Fruit fly (Drosophila melanogaster) whole organism, embryonic: ENCODE measurements around the gene feo.

Source experiments
- CG10366 ChIP-seq: fragments of 200-800 bp; sonication (Bioruptor generic); IDR thresholded peaks from 2 replicates; pipeline ENCODE4 v1.3.6; 2022; ENCODE audit warnings: missing biosample characterization, missing genetic modification characterization
- CG10543 ChIP-seq: fragments of 200-800 bp; sonication (Bioruptor generic); optimal IDR thresholded peaks from 3 replicates; lab custom pipeline; 2017; ENCODE audit warnings: missing biosample characterization, mild to moderate bottlenecking, missing genetic modification characterization, moderate library complexity
- CG14710 ChIP-seq: fragments of 200-800 bp; sonication (Bioruptor generic); optimal IDR thresholded peaks from 3 replicates; lab custom pipeline; 2019; ENCODE audit warnings: missing biosample characterization, mild to moderate bottlenecking, missing genetic modification characterization, moderate library complexity
- CG15514 ChIP-seq: fragments of 200-800 bp; sonication (Bioruptor generic); optimal IDR thresholded peaks from 3 replicates; lab custom pipeline; 2017; ENCODE audit warnings: missing biosample characterization, missing genetic modification characterization, mild to moderate bottlenecking, moderate library complexity, missing genetic modification reagents
- CG16779 ChIP-seq: fragments of 200-800 bp; sonication (Bioruptor generic); IDR thresholded peaks from 2 replicates; pipeline ENCODE4 v1.3.6; 2022; ENCODE audit warnings: missing biosample characterization, missing genetic modification characterization
- CG2120 ChIP-seq: fragments of 200-800 bp; sonication (Bioruptor generic); optimal IDR thresholded peaks from 3 replicates; lab custom pipeline; 2016; ENCODE audit warnings: missing biosample characterization, missing genetic modification characterization
- CG32772 ChIP-seq: fragments of 200-800 bp; sonication (Bioruptor generic); IDR thresholded peaks from 2 replicates; pipeline ENCODE4 v1.3.6; 2022; ENCODE audit warnings: missing biosample characterization, missing genetic modification characterization
- CG6254 ChIP-seq: fragments of 200-800 bp; sonication (Bioruptor generic); optimal IDR thresholded peaks from 3 replicates; lab custom pipeline; 2017; ENCODE audit warnings: mild to moderate bottlenecking, missing biosample characterization, missing genetic modification reagents, missing genetic modification characterization
- CG7928 ChIP-seq: fragments of 200-800 bp; sonication (Bioruptor generic); optimal IDR thresholded peaks from 2 replicates; lab custom pipeline; 2017; ENCODE audit warnings: missing biosample characterization, mild to moderate bottlenecking, missing genetic modification characterization
- CG8359 ChIP-seq: fragments of 200-800 bp; sonication (Bioruptor generic); optimal IDR thresholded peaks from 2 replicates; lab custom pipeline; 2017; ENCODE audit warnings: missing biosample characterization, mild to moderate bottlenecking, missing genetic modification characterization, borderline replicate concordance
- D ChIP-seq, 2 experiments: fragments of 200-800 bp in 1 of 2; fragments of >200 bp in 1 of 2; sonication (Bioruptor generic) in 1 of 2; optimal IDR thresholded peaks; 2 replicates in 1 of 2; 3 replicates in 1 of 2; lab custom pipeline; 2017; ENCODE audit warnings: mild to moderate bottlenecking in 1 of 2, missing biosample characterization in 1 of 2, missing genetic modification characterization in 1 of 2, missing genetic modification reagents in 1 of 2
- Deaf1 ChIP-seq: fragments of 200-800 bp; optimal IDR thresholded peaks from 3 replicates; lab custom pipeline; 2019; ENCODE audit warnings: missing biosample characterization, mild to moderate bottlenecking, missing genetic modification characterization, moderate library complexity
- Drgx ChIP-seq: fragments of 200-800 bp; sonication (Bioruptor generic); IDR thresholded peaks from 2 replicates; pipeline ENCODE4 v1.3.6; 2022; ENCODE audit warnings: missing biosample characterization, missing genetic modification characterization
- Hey ChIP-seq: fragments of 200-800 bp; sonication (Bioruptor generic); optimal IDR thresholded peaks from 3 replicates; lab custom pipeline; 2018; ENCODE audit warnings: missing biosample characterization, mild to moderate bottlenecking, missing genetic modification characterization
- MTF-1 ChIP-seq: fragments of 200-800 bp; sonication (Bioruptor generic); optimal IDR thresholded peaks from 2 replicates; lab custom pipeline; 2018; ENCODE audit warnings: missing biosample characterization, mild to moderate bottlenecking, missing genetic modification characterization, borderline replicate concordance
- Med ChIP-seq: fragments of 200-800 bp; sonication (Bioruptor generic); peaks from one replicate; lab custom pipeline; 2016; ENCODE audit warnings: missing biosample characterization, missing genetic modification characterization, mild to moderate bottlenecking, inconsistent platforms, moderate library complexity
- Meics ChIP-seq: fragments of 200-800 bp; sonication (Bioruptor generic); optimal IDR thresholded peaks from 2 replicates; lab custom pipeline; 2017; ENCODE audit warnings: missing biosample characterization, mild to moderate bottlenecking, missing genetic modification characterization
- Mes4 ChIP-seq: fragments of 200-800 bp; sonication (Bioruptor generic); optimal IDR thresholded peaks from 2 replicates; lab custom pipeline; 2016; ENCODE audit warnings: missing biosample characterization, missing genetic modification characterization
- NfI ChIP-seq: fragments of 200-800 bp; sonication (Bioruptor generic); optimal IDR thresholded peaks from 3 replicates; lab custom pipeline; 2018; ENCODE audit warnings: missing biosample characterization, mild to moderate bottlenecking, missing genetic modification characterization, moderate library complexity
- Opbp ChIP-seq: fragments of 200-800 bp; sonication (Bioruptor generic); IDR thresholded peaks from 3 replicates; pipeline ENCODE4 v1.3.6; 2022; ENCODE audit warnings: missing biosample characterization, missing genetic modification characterization; ENCODE audit not compliant: partially characterized antibody
- Rx ChIP-seq: fragments of 200-800 bp; sonication (Bioruptor generic); IDR thresholded peaks from 2 replicates; pipeline ENCODE4 v1.3.6; 2022; ENCODE audit warnings: missing biosample characterization, missing genetic modification characterization
- Sry-δ ChIP-seq: fragments of 200-800 bp; sonication (Bioruptor generic); optimal IDR thresholded peaks from 2 replicates; lab custom pipeline; 2016; ENCODE audit warnings: missing biosample characterization, missing genetic modification characterization
- Ssrp ChIP-seq: fragments of 200-800 bp; sonication (Bioruptor generic); optimal IDR thresholded peaks from 2 replicates; lab custom pipeline; 2018; ENCODE audit warnings: missing biosample characterization, mild to moderate bottlenecking, missing genetic modification characterization, moderate library complexity
- Taf1 ChIP-seq: fragments of 200-800 bp; sonication (Bioruptor generic); IDR thresholded peaks from 2 replicates; pipeline ENCODE4 v1.3.6; 2022; ENCODE audit warnings: missing biosample characterization, missing genetic modification characterization
- aop ChIP-seq: fragments of 200-800 bp; sonication (Bioruptor generic); IDR thresholded peaks from 2 replicates; pipeline ENCODE4 v1.3.6; 2022; ENCODE audit warnings: missing biosample characterization, missing genetic modification characterization
- cas ChIP-seq: fragments of 200-800 bp; sonication (Bioruptor generic); IDR thresholded peaks from 2 replicates; pipeline ENCODE4 v1.3.6; 2022; ENCODE audit warnings: missing biosample characterization, missing genetic modification characterization
- cwo ChIP-seq: fragments of 200-800 bp; sonication (Bioruptor generic); optimal IDR thresholded peaks from 3 replicates; lab custom pipeline; 2017; ENCODE audit warnings: missing biosample characterization, missing genetic modification characterization, mild to moderate bottlenecking, moderate library complexity, missing genetic modification reagents
- eve ChIP-seq, 2 experiments: fragments of >200 bp; optimal IDR thresholded peaks; 2 replicates each; lab custom pipeline; 2017; ENCODE audit warnings: missing biosample characterization in 2 of 2, missing genetic modification characterization in 2 of 2
- exex ChIP-seq: fragments of 200-800 bp; sonication (Bioruptor generic); optimal IDR thresholded peaks from 4 replicates; lab custom pipeline; 2018; ENCODE audit warnings: missing biosample characterization, mild to moderate bottlenecking, missing genetic modification characterization, moderate library complexity
- fd3F ChIP-seq: fragments of 200-800 bp; sonication (Bioruptor generic); optimal IDR thresholded peaks from 2 replicates; lab custom pipeline; 2018; ENCODE audit warnings: missing biosample characterization, mild to moderate bottlenecking, missing genetic modification characterization, moderate library complexity
- gce ChIP-seq: fragments of 200-800 bp; sonication (Bioruptor generic); IDR thresholded peaks from 3 replicates; pipeline ENCODE4 v1.3.6; 2022; ENCODE audit warnings: missing biosample characterization, missing genetic modification characterization
- gcm ChIP-seq: fragments of 200-800 bp; sonication (Bioruptor generic); optimal IDR thresholded peaks from 2 replicates; lab custom pipeline; 2019; ENCODE audit warnings: missing biosample characterization, mild to moderate bottlenecking, missing genetic modification characterization, moderate library complexity
- grn ChIP-seq: fragments of 200-800 bp; sonication (Bioruptor generic); optimal IDR thresholded peaks from 3 replicates; lab custom pipeline; 2017; ENCODE audit warnings: missing biosample characterization, missing genetic modification characterization
- ind ChIP-seq: fragments of 200-800 bp; sonication (Bioruptor generic); optimal IDR thresholded peaks from 3 replicates; lab custom pipeline; 2016; ENCODE audit warnings: missing biosample characterization, missing genetic modification characterization
- kni ChIP-seq: fragments of 200-800 bp; sonication (Bioruptor generic); optimal IDR thresholded peaks from 3 replicates; lab custom pipeline; 2017; ENCODE audit warnings: mild to moderate bottlenecking, missing biosample characterization, missing genetic modification reagents, missing genetic modification characterization
- odd ChIP-seq: fragments of 200-800 bp; sonication (Bioruptor generic); optimal IDR thresholded peaks from 2 replicates; lab custom pipeline; 2017; ENCODE audit warnings: missing biosample characterization, mild to moderate bottlenecking, missing genetic modification characterization
- org-1 ChIP-seq: fragments of 200-800 bp; sonication (Bioruptor generic); optimal IDR thresholded peaks from 2 replicates; lab custom pipeline; 2017; ENCODE audit warnings: missing biosample characterization, missing genetic modification characterization
- pho ChIP-seq: fragments of 200-800 bp; sonication (Bioruptor generic); optimal IDR thresholded peaks from 2 replicates; lab custom pipeline; 2016; ENCODE audit warnings: missing biosample characterization, missing genetic modification characterization
- sd ChIP-seq: fragments of 200-800 bp; sonication (Bioruptor generic); optimal IDR thresholded peaks from 3 replicates; lab custom pipeline; 2018; ENCODE audit warnings: missing biosample characterization, mild to moderate bottlenecking, missing genetic modification characterization, moderate library complexity
- sens ChIP-seq: fragments of 200-800 bp; sonication (Bioruptor generic); peaks from one replicate; lab custom pipeline; 2016; ENCODE audit warnings: missing biosample characterization, missing genetic modification characterization
- sens-2 ChIP-seq: fragments of 200-800 bp; sonication (Bioruptor generic); IDR thresholded peaks from 2 replicates; pipeline ENCODE4 v1.3.6; 2022; ENCODE audit warnings: missing biosample characterization, missing genetic modification characterization
- sima ChIP-seq: fragments of 200-800 bp; sonication (Bioruptor generic); optimal IDR thresholded peaks from 2 replicates; lab custom pipeline; 2016; ENCODE audit warnings: missing biosample characterization, missing genetic modification characterization
- sug ChIP-seq: fragments of 200-800 bp; optimal IDR thresholded peaks from 2 replicates; lab custom pipeline; 2019; ENCODE audit warnings: missing biosample characterization, mild to moderate bottlenecking, missing genetic modification characterization, moderate library complexity
- ttk ChIP-seq: fragments of 200-800 bp; sonication (Bioruptor generic); IDR thresholded peaks from 2 replicates; pipeline ENCODE4 v2.1.2; 2022; ENCODE audit warnings: missing biosample characterization, missing genetic modification characterization
- twi ChIP-seq: fragments of 200-800 bp; optimal IDR thresholded peaks from 2 replicates; lab custom pipeline; 2019; ENCODE audit warnings: missing biosample characterization, mild to moderate bottlenecking, missing genetic modification characterization, moderate library complexity
- vnd ChIP-seq: fragments of 200-800 bp; sonication (Bioruptor generic); IDR thresholded peaks from 3 replicates; pipeline ENCODE4 v1.3.6; 2022; ENCODE audit warnings: missing biosample characterization, missing genetic modification characterization; ENCODE audit not compliant: partially characterized antibody

Gene feo

dm6 chrX:10846972-10847435 lies 7.7 kb downstream of the feo start, which contains the start of gene sbr (continued):
- TF ChIP-seq CG15514 (GFP tag; lab: Kevin White, UChicago), result peak; percentile 17
- peak; percentile 50 for TF ChIP-seq CG2120
- peak; percentile 80 for TF ChIP-seq Sry-δ (GFP tag; lab: Kevin White, UChicago)

dm6 chrX:10845256-10845655 lies 9.4 kb downstream of the feo start:
- TF ChIP-seq sens (GFP tag; lab: Kevin White, UChicago), result peak; percentile 16
- no peak for TF ChIP-seq odd (GFP tag; lab: Kevin White, UChicago)
- TF ChIP-seq Med, result peak; percentile 64
- no peak for TF ChIP-seq CG14710
- TF ChIP-seq, all 482 proteins: peak for 2

- TF ChIP-seq ttk (GFP tag; lab: Robert Waterston, UW) (no peak), CG16779 (GFP tag; lab: Robert Waterston, UW) (no peak), Drgx (GFP tag; lab: Robert Waterston, UW) (no peak), sima (no peak), Rx (GFP tag; lab: Robert Waterston, UW) (no peak), grn (GFP tag; lab: Kevin White, UChicago) (peak; percentile 73), gce (GFP tag; lab: Robert Waterston, UW) (no peak), CG32772 (GFP tag; lab: Robert Waterston, UW) (no peak), sug (tag; lab: Kevin White, UChicago) (peak; percentile 17), pho (GFP tag; lab: Kevin White, UChicago) (no peak), NfI (GFP tag; lab: Kevin White, UChicago) (no peak), exex (tag; lab: Kevin White, UChicago) (peak; percentile 69), D (optimal IDR thresholded peaks at IDR 0.05; lab: Kevin White, UChicago) (no peak), D (GFP tag; optimal IDR thresholded peaks at IDR 0.05; lab: Kevin White, UChicago) (no peak), cas (no peak), Hey (tag; lab: Kevin White, UChicago) (peak; percentile 100), twi (tag; lab: Kevin White, UChicago) (no peak), ind (GFP tag; lab: Kevin White, UChicago) (no peak), aop (GFP tag; lab: Robert Waterston, UW) (no peak), CG6254 (GFP tag; lab: Kevin White, UChicago) (no peak), vnd (GFP tag; lab: Robert Waterston, UW) (peak; percentile 40; the same call in 1 of the 3 replicates), org-1 (GFP tag; lab: Kevin White, UChicago) (no peak), gcm (GFP tag; lab: Kevin White, UChicago) (no peak), CG10366 (no peak), Ssrp (tag; lab: Kevin White, UChicago) (no peak), Meics (GFP tag; lab: Kevin White, UChicago) (no peak), sd (tag; lab: Kevin White, UChicago) (peak; percentile 3), Opbp (GFP tag; lab: Robert Waterston, UW) (no peak), eve (GFP tag; optimal IDR thresholded peaks at IDR 0.05; lab: Kevin White, UChicago) (no peak), Mes4 (GFP tag; lab: Kevin White, UChicago) (no peak), kni (GFP tag; lab: Kevin White, UChicago) (no peak), CG15514 (GFP tag; lab: Kevin White, UChicago) (no peak), CG7928 (no peak), CG8359 (GFP tag; lab: Kevin White, UChicago) (no peak), Deaf1 (no peak), fd3F (GFP tag; lab: Kevin White, UChicago) (no peak), Taf1 (GFP tag; lab: Robert Waterston, UW) (no peak), MTF-1 (no peak), cwo (GFP tag; lab: Kevin White, UChicago) (peak; percentile 54), CG10543 (GFP tag; lab: Kevin White, UChicago) (no peak), sens-2 (GFP tag; lab: Robert Waterston, UW) (no peak)
Measured at dm6 chrX:10844807-10845206, 9.9 kb downstream of the feo start, which contains the start of gene CG32669. TSS of gene CG32669 (minus strand) at chrX:10845081.
